Worm (Caenorhabditis elegans) whole organism, L4 larva: ENCODE measurements around the gene W01B6.6.

ENCODE experiments used
- daf-12 ChIP-seq: fragments of 150-350 bp; optimal IDR thresholded peaks from 2 replicates; lab custom pipeline; 2014; ENCODE audit warnings: missing biosample characterization, missing genetic modification reagents, missing genetic modification characterization
- lin-13 ChIP-seq: fragments of 150-350 bp; optimal IDR thresholded peaks from 2 replicates; lab custom pipeline; 2014; ENCODE audit warnings: missing biosample characterization, missing genetic modification reagents, missing genetic modification characterization
- mep-1 ChIP-seq: fragments of 150-350 bp; sonication (generic microtip); optimal IDR thresholded peaks from 3 replicates; lab custom pipeline; 2014; ENCODE audit warnings: missing biosample characterization, missing genetic modification characterization
- mxl-3 ChIP-seq: fragments of 200-800 bp; sonication (Bioruptor generic); optimal IDR thresholded peaks from 2 replicates; lab custom pipeline; 2018; ENCODE audit warnings: mild to moderate bottlenecking, missing genetic modification characterization, missing compliant biosample characterization
- nhr-11 ChIP-seq: fragments of 150-350 bp; optimal IDR thresholded peaks from 2 replicates; lab custom pipeline; 2014; ENCODE audit warnings: missing biosample characterization, missing genetic modification characterization
- nhr-237 ChIP-seq: sonication (generic microtip); optimal IDR thresholded peaks from 2 replicates; lab custom pipeline; 2017; ENCODE audit warnings: missing biosample characterization, missing genetic modification characterization
- nhr-28 ChIP-seq: fragments of 150-350 bp; optimal IDR thresholded peaks from 2 replicates; lab custom pipeline; 2014; ENCODE audit warnings: missing biosample characterization, missing genetic modification characterization
- pha-4 ChIP-seq, 2 experiments: fragments of 150-350 bp in 1 of 2; fragments of 200-800 bp in 1 of 2; sonication (Bioruptor generic) in 1 of 2; IDR thresholded peaks in 1 of 2; optimal IDR thresholded peaks in 1 of 2; 2 replicates each; pipeline versions ENCODE4 v1.3.6 to Lab custom; 2014 to 2022; ENCODE audit warnings: missing genetic modification characterization in 2 of 2, missing genetic modification reagents in 2 of 2, missing biosample characterization in 1 of 2, missing compliant biosample characterization in 1 of 2
- unc-130 ChIP-seq: sonication (generic microtip); optimal IDR thresholded peaks from 2 replicates; lab custom pipeline; 2016; ENCODE audit warnings: missing genetic modification reagents, missing genetic modification characterization, missing compliant biosample characterization

DNA sequence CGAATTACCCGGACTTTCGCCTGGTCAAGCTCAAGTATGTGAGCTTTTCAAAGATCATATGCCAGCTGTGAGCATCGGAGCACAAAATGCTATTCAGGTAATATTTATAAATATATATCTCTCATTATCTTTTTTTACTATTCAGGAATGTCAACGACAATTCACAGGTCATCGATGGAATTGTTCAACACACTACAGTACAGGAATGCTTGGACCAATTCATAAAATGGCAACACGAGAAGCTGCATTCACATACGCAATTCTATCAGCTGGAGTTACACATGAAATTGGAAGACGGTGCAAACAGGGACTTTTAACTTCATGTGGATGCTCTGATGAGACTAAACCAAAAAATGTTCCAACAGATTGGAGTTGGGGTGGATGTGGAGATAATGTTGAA lies 12.7 kb upstream of the W01B6.6 start:
- TF ChIP-seq nhr-11 (no peak), nhr-237 (tag; lab: Kevin White, UChicago) (no peak), mep-1 (tag; lab: Kevin White, UChicago) (no peak), unc-130 (no peak), pha-4 (GFP tag; IDR thresholded peaks at IDR 0.05; lab: Robert Waterston, UW) (no peak), pha-4 (tag; optimal IDR thresholded peaks at IDR 0.05; lab: Kevin White, UChicago) (no peak), lin-13 (no peak), mxl-3 (GFP tag; lab: Kevin White, UChicago) (no peak), nhr-28 (no peak), daf-12 (no peak)
